Worm (Caenorhabditis elegans): ENCODE results near the gene ilys-5.

DNA sequence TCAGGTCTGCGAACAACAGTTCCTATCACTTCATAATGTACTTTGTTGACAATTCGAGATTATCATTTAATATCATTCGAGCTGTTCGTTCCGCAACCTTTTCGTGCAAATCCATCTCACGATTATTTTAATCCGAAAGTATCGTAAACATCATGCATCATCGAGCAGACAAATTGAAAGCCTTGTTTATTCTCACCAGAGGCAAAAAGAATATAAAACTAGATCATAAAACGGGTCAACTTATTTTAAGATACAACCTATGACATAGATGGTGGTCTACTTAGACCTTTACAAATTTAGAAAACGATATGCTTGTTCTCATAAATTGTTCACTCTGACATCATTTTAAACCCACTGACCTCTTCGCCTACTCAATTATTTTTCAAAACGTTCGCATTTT, 3.6 kb downstream of the ilys-5 start:
- no peak for TF ChIP-seq lsy-2 (tag; optimal IDR thresholded peaks at IDR 0.05)
- TF ChIP-seq nhr-77 (tag; optimal IDR thresholded peaks at IDR 0.05) = no peak
- no peak for TF ChIP-seq elt-3 (tag; optimal IDR thresholded peaks at IDR 0.05)
- TF ChIP-seq ZK546.5 (tag; optimal IDR thresholded peaks at IDR 0.05) = no peak
- TF ChIP-seq ztf-11 (tag; optimal IDR thresholded peaks at IDR 0.05) = no peak
